Worm (Caenorhabditis elegans): ENCODE data around the gene srx-54.
"Not testable (repeated sequence)": the region's sequence is repeated elsewhere in the genome, so short reads cannot be mapped to it uniquely, and the experiment has no call there.

The srx-54 gene

DNA sequence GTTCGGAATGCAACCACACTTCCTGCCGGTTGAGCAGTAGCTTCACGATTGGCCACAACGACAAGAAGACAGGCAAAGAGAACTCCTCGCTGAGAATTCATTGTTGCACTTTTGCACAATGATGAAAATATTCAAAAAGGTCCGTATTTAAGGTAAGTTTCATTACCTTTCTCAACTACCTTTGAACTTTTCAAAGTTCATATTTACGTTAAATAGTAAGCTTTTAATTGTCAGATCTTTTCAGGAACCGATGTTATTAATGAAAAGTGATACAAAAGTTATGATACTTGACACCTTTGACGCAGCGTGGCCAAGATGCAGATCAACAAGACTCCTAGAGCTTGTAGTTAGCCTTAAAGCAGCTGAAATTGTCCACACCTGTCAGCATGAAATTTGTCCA, 46.3 kb downstream of the srx-54 start, which contains the start of gene F49H6.12 (continued):
- TF ChIP-seq snpc-1.3 (tag; optimal IDR thresholded peaks at IDR 0.05; ENCODE audit: insufficient read depth) (no peak), hlh-12 (tag; optimal IDR thresholded peaks at IDR 0.05) (no peak)

ce11 chrV:17022100-17022499, 47.1 kb downstream of the srx-54 start:
- 0 out of 2 replicates have a peak, but pooled peaks have one; percentile 20 for TF ChIP-seq pbrm-1 (GFP tag; IDR thresholded peaks at IDR 0.05)
- TF ChIP-seq ceh-91 (GFP tag; IDR thresholded peaks at IDR 0.05): 0 out of 2 replicates have a peak, but pooled peaks have one; percentile 15
- TF ChIP-seq zfh-2 (GFP tag; conservative IDR thresholded peaks at IDR 0.05): peak; percentile 90
- TF ChIP-seq snpc-4 (GFP tag; optimal IDR thresholded peaks at IDR 0.05): not testable (repeated sequence)
- TF ChIP-seq snpc-4 (tag; optimal IDR thresholded peaks at IDR 0.05): peak in 1 of 4 experiments; percentile 59
- TF ChIP-seq nfyb-1 (GFP tag; IDR thresholded peaks at IDR 0.05): 0 out of 2 replicates have a peak, but pooled peaks have one; percentile 39
- TF ChIP-seq dox-1 (GFP tag; IDR thresholded peaks at IDR 0.05): peak; percentile 39; the same call in 1 of the 2 replicates
- 0 out of 2 replicates have a peak, but pooled peaks have one; percentile 36 for TF ChIP-seq lin-26 (GFP tag; IDR thresholded peaks at IDR 0.05)
- TF ChIP-seq egrh-3 (GFP tag; IDR thresholded peaks at IDR 0.05): peak; percentile 74; the same call in 1 of the 2 replicates

DNA sequence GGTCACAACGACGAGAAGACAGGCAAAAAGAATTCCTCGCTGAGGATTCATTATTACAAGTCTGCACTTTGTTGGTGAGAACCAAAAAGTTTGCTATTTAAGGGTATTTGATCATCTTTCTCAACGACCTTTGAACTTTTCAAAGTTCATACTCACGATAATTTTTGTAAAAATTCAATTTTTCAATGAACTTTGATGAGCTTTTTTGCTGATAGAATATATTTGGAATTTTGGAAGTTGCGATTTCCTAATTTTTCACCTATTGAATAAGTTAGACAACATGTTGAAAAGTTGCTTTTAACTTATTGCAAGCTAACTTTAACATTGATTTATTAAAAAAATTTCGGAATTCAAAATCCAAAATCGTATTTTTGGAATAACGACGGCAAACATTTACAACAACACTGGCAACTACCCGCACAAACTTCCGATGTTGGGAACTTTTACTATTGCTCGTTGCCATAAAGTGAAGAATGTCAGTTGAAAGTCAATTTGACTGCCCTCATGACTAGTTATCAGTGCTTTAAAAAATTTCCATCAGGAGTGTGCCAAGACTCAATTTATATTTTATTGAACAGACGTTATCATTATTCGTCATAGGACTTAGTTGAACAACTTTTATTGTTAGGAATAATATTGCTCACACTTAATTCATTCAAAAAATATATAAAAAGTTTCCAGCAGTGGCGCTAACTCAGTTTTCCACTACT, 47.7 kb downstream of the srx-54 start, which contains the start of the genes F49H6.8 and F49H6.5:
TSS of gene F49H6.8 (minus strand) at position 51 of the 710 bp plus-strand sequence.
TSS of gene F49H6.5 (plus strand) at position 629 of the 710 bp plus-strand sequence.
- no peak for TF ChIP-seq mel-28 (tag; optimal IDR thresholded peaks at IDR 0.05; ENCODE audit: borderline replicate concordance)
- no peak for TF ChIP-seq snpc-4 (GFP tag; optimal IDR thresholded peaks at IDR 0.05)
- TF ChIP-seq snpc-4 (tag; optimal IDR thresholded peaks at IDR 0.05): peak in 1 of 4 experiments; percentile 40
- no peak for TF ChIP-seq mxl-1 (tag; optimal IDR thresholded peaks at IDR 0.05)
- no peak for TF ChIP-seq attf-6 (GFP tag; IDR thresholded peaks at IDR 0.05)
- TF ChIP-seq nhr-80 (tag; optimal IDR thresholded peaks at IDR 0.05): peak; percentile 37

ce11 chrV:17026289-17026688, 51.3 kb downstream of the srx-54 start, which contains the start of gene F49H6.15:
F49H6.15 (minus strand) TSS chrV:17026389.
- TF ChIP-seq snpc-1.1 (tag; optimal IDR thresholded peaks at IDR 0.05; ENCODE audit: insufficient read depth): no peak
- no peak for TF ChIP-seq mes-4 (tag; optimal IDR thresholded peaks at IDR 0.05)
- no peak for TF ChIP-seq ztf-28 (GFP tag; IDR thresholded peaks at IDR 0.05)
